Worm (Caenorhabditis elegans) whole organism, L2 larva: ENCODE results near the gene Y37A1B.4.

ENCODE experiments used
- F13H6.1 ChIP-seq: sonication (generic microtip); optimal IDR thresholded peaks from 2 replicates; lab custom pipeline; 2016; ENCODE audit warnings: missing genetic modification characterization, missing compliant biosample characterization
- ama-1 ChIP-seq: fragments of 150-350 bp; optimal IDR thresholded peaks from 2 replicates; lab custom pipeline; 2018; ENCODE audit warnings: inconsistent platforms
- blmp-1 ChIP-seq: sonication (generic microtip); optimal IDR thresholded peaks from 2 replicates; lab custom pipeline; 2017; ENCODE audit warnings: missing genetic modification characterization, mild to moderate bottlenecking, missing compliant biosample characterization, antibody characterized with exemption, moderate library complexity; ENCODE audit not compliant: insufficient read depth
- lin-11 ChIP-seq: fragments of 150-350 bp; sonication (generic microtip); optimal IDR thresholded peaks from 2 replicates; lab custom pipeline; 2014; ENCODE audit warnings: missing biosample characterization, missing genetic modification characterization, inconsistent platforms, mixed read lengths
- lin-13 ChIP-seq: fragments of 150-350 bp; optimal IDR thresholded peaks from 2 replicates; lab custom pipeline; 2014; ENCODE audit warnings: missing biosample characterization, missing genetic modification reagents, missing genetic modification characterization
- lin-39 ChIP-seq: fragments of 150-350 bp; optimal IDR thresholded peaks from 2 replicates; lab custom pipeline; 2014; ENCODE audit warnings: missing biosample characterization, missing genetic modification reagents, missing genetic modification characterization
- lsy-2 ChIP-seq, 2 experiments: fragments of 150-350 bp in 1 of 2; sonication (generic microtip) in 1 of 2; optimal IDR thresholded peaks; 2 replicates each; lab custom pipeline; 2014 to 2017; ENCODE audit warnings: missing biosample characterization in 2 of 2, missing genetic modification characterization in 2 of 2
- nhr-10 ChIP-seq: sonication (generic microtip); optimal IDR thresholded peaks from 2 replicates; lab custom pipeline; 2017; ENCODE audit warnings: missing biosample characterization, missing genetic modification characterization
- nhr-11 ChIP-seq: fragments of 150-350 bp; optimal IDR thresholded peaks from 2 replicates; lab custom pipeline; 2014; ENCODE audit warnings: missing biosample characterization, missing genetic modification characterization
- nhr-6 ChIP-seq: fragments of 150-350 bp; optimal IDR thresholded peaks from 2 replicates; lab custom pipeline; 2014; ENCODE audit warnings: missing biosample characterization, missing genetic modification characterization
- nhr-77 ChIP-seq: fragments of 150-350 bp; optimal IDR thresholded peaks from 2 replicates; lab custom pipeline; 2014; ENCODE audit warnings: missing biosample characterization, missing genetic modification characterization
- unc-39 ChIP-seq: fragments of 150-350 bp; optimal IDR thresholded peaks from 2 replicates; lab custom pipeline; 2014; ENCODE audit warnings: missing biosample characterization, missing genetic modification characterization

- TF ChIP-seq lsy-2 (tag; optimal IDR thresholded peaks at IDR 0.05; lab: Kevin White, UChicago) = no peak
- no peak for TF ChIP-seq ama-1 (lab: Kevin White, UChicago)
- TF ChIP-seq nhr-11 = no peak
- no peak for TF ChIP-seq unc-39 (tag; lab: Kevin White, UChicago)
- no peak for TF ChIP-seq nhr-77 (tag; lab: Kevin White, UChicago)
- no peak for TF ChIP-seq lin-39 (tag; lab: Kevin White, UChicago)
- no peak for TF ChIP-seq lin-13 (GFP tag; lab: Kevin White, UChicago)
- TF ChIP-seq nhr-10 (tag; lab: Kevin White, UChicago) = no peak
- no peak for TF ChIP-seq lin-11 (tag; lab: Kevin White, UChicago)
- TF ChIP-seq nhr-6 (tag; lab: Kevin White, UChicago) = no peak
- no peak for TF ChIP-seq F13H6.1 (tag; lab: Kevin White, UChicago)
- TF ChIP-seq blmp-1 (tag; lab: Kevin White, UChicago) = no peak
Observed at ce11 chrIV:14103054-14103453, 42.5 kb upstream of the Y37A1B.4 start, which contains the start of gene F52B11.5.
